Fruit fly (Drosophila melanogaster): ENCODE data around the gene scramb1.

dm6 chr3L:10206226-10206968 lies 18.6 kb downstream of the scramb1 start:
- TF ChIP-seq CTCF (optimal IDR thresholded peaks at IDR 0.05) (no peak), CG8478 (optimal IDR thresholded peaks at IDR 0.05) (no peak)
